Worm (Caenorhabditis elegans): ENCODE data around the gene F23H12.5.

DNA sequence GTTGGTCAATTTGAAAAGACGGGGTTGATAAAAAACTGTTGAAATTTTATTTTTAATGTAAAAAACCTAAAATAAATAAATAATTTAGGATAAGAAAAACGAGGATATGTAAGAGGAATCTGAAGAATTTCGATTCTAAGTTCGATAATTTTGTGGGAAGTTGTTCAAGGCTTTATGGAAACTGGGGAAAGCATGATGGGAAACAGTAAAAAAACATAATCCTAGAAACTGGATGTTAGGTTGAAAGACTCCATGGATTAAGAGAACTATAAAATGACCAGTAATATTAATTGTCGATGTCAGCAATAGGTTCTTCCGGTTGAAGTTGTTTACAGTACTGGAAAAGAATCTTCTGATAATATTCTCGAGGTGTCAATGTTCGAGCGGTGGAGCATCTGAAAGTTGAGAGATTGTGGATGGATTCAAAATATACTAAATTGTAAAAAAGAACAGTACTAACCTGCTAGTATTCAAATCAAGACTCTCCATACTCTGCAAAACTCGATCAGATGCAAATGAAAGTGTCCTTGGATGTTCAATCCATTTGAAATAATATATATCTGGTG lies 38.1 kb upstream of the F23H12.5 start:
- TF ChIP-seq W03F9.2 (tag; optimal IDR thresholded peaks at IDR 0.05) (no peak), him-1 (tag; optimal IDR thresholded peaks at IDR 0.05) (no peak)

Data from whole organism, L4/young adult.